Worm (Caenorhabditis elegans): ENCODE data around the gene folt-1.

folt-1 gene

ce11 chrV:11121247-11121646 lies 20.0 kb upstream of the folt-1 start:
- peak; percentile 11 for TF ChIP-seq tbp1 (GFP tag; optimal IDR thresholded peaks at IDR 0.05)
- TF ChIP-seq Y56A3A.18 (GFP tag; IDR thresholded peaks at IDR 0.05): no peak
- TF ChIP-seq pbrm-1 (GFP tag; IDR thresholded peaks at IDR 0.05): no peak
- no peak for TF ChIP-seq xnd-1 (tag; optimal IDR thresholded peaks at IDR 0.05)
- no peak for TF ChIP-seq hlh-12 (tag; optimal IDR thresholded peaks at IDR 0.05)
- no peak for TF ChIP-seq ceh-58 (GFP tag; IDR thresholded peaks at IDR 0.05)
- TF ChIP-seq hlh-26 (GFP tag; conservative IDR thresholded peaks at IDR 0.05): no peak
- TF ChIP-seq lin-40 (tag; optimal IDR thresholded peaks at IDR 0.05): peak; percentile 5
- no peak for TF ChIP-seq mcd-1 (GFP tag; IDR thresholded peaks at IDR 0.05)
- TF ChIP-seq nhr-120 (GFP tag; IDR thresholded peaks at IDR 0.05): no peak
- no peak for TF ChIP-seq cebp-1 (GFP tag; IDR thresholded peaks at IDR 0.05)
- peak; percentile 41 for TF ChIP-seq cebp-1 (tag; optimal IDR thresholded peaks at IDR 0.05)
- TF ChIP-seq Y79H2A.3 (GFP tag; conservative IDR thresholded peaks at IDR 0.05): no peak
- no peak for TF ChIP-seq egl-18 (GFP tag; IDR thresholded peaks at IDR 0.05)
- TF ChIP-seq nhr-80 (tag; optimal IDR thresholded peaks at IDR 0.05): no peak
- TF ChIP-seq ceh-40 (GFP tag; IDR thresholded peaks at IDR 0.05): no peak
- TF ChIP-seq ccch-3 (GFP tag; optimal IDR thresholded peaks at IDR 0.05): no peak
- TF ChIP-seq B0336.3 (GFP tag; IDR thresholded peaks at IDR 0.05): no peak
- TF ChIP-seq Y53G8AR.9 (GFP tag; conservative IDR thresholded peaks at IDR 0.05): no peak
- TF ChIP-seq Y95B8A.8 (GFP tag; IDR thresholded peaks at IDR 0.05): no peak
- no peak for TF ChIP-seq F52B5.7 (tag; optimal IDR thresholded peaks at IDR 0.05)
- no peak for TF ChIP-seq F57C9.4 (tag; optimal IDR thresholded peaks at IDR 0.05)
- no peak; the same call in 1 of the 2 replicates for TF ChIP-seq hmg-1.2 (GFP tag; IDR thresholded peaks at IDR 0.05)
- TF ChIP-seq ztf-18 (tag; optimal IDR thresholded peaks at IDR 0.05): no peak
- peak; percentile 19 for TF ChIP-seq K12H6.12 (tag; optimal IDR thresholded peaks at IDR 0.05)
- TF ChIP-seq madf-3 (GFP tag; IDR thresholded peaks at IDR 0.05): no peak
- peak; percentile 19 for TF ChIP-seq attf-5 (GFP tag; optimal IDR thresholded peaks at IDR 0.05)
- TF ChIP-seq ztf-22 (GFP tag; optimal IDR thresholded peaks at IDR 0.05): no peak
- no peak for TF ChIP-seq ztf-6 (GFP tag; IDR thresholded peaks at IDR 0.05)
- peak in 1 of 3 experiments; percentile 42 for TF ChIP-seq lin-35 (GFP tag; optimal IDR thresholded peaks at IDR 0.05)
- no peak for TF ChIP-seq F39B2.1 (GFP tag; IDR thresholded peaks at IDR 0.05)
- TF ChIP-seq madf-10 (tag; optimal IDR thresholded peaks at IDR 0.05): no peak
- TF ChIP-seq gei-17 (GFP tag; optimal IDR thresholded peaks at IDR 0.05): no peak
- TF ChIP-seq dox-1 (GFP tag; IDR thresholded peaks at IDR 0.05): no peak
- no peak for TF ChIP-seq B0261.1 (tag; optimal IDR thresholded peaks at IDR 0.05)
- TF ChIP-seq athp-1 (tag; optimal IDR thresholded peaks at IDR 0.05): no peak
- TF ChIP-seq egrh-3 (GFP tag; IDR thresholded peaks at IDR 0.05): no peak
- TF ChIP-seq efl-1 (GFP tag; optimal IDR thresholded peaks at IDR 0.05): no peak
- no peak for TF ChIP-seq madf-8 (GFP tag; conservative IDR thresholded peaks at IDR 0.05)
- no peak for TF ChIP-seq B0035.1 (tag; optimal IDR thresholded peaks at IDR 0.05)

- TF ChIP-seq snpc-4 (GFP tag; optimal IDR thresholded peaks at IDR 0.05) (no peak), snpc-4 (tag; optimal IDR thresholded peaks at IDR 0.05) (peak in 2 of 4 experiments; percentile 49 to 63), hsf-1 (GFP tag; IDR thresholded peaks at IDR 0.05) (0 out of 2 replicates have a peak, but pooled peaks have one; percentile 47), Y53G8AR.9 (GFP tag; conservative IDR thresholded peaks at IDR 0.05) (peak; percentile 72), madf-6 (GFP tag; IDR thresholded peaks at IDR 0.05) (peak; percentile 20; the same call in 1 of the 2 replicates), ama-1 (optimal IDR thresholded peaks at IDR 0.05) (no peak), ama-1 (GFP tag; optimal IDR thresholded peaks at IDR 0.05) (peak in 1 of 2 experiments; percentile 48), xnd-1 (tag; optimal IDR thresholded peaks at IDR 0.05) (no peak), repo-1 (tag; optimal IDR thresholded peaks at IDR 0.05) (peak; percentile 77), pbrm-1 (GFP tag; IDR thresholded peaks at IDR 0.05) (no peak; the same call in 1 of the 2 replicates), mel-28 (tag; optimal IDR thresholded peaks at IDR 0.05; ENCODE audit: borderline replicate concordance) (no peak), atf-7 (tag; optimal IDR thresholded peaks at IDR 0.05) (peak; percentile 43), him-1 (tag; optimal IDR thresholded peaks at IDR 0.05) (no peak), F10E7.11 (tag; optimal IDR thresholded peaks at IDR 0.05) (peak; percentile 29), lin-54 (GFP tag; optimal IDR thresholded peaks at IDR 0.05) (peak; percentile 1), die-1 (tag; optimal IDR thresholded peaks at IDR 0.05) (no peak)
Observed at ce11 chrV:11122466-11122865, 18.8 kb upstream of the folt-1 start, which contains the start of gene mboa-2. mboa-2 (minus strand) TSS chrV:11122493.
